Worm (Caenorhabditis elegans): ENCODE results near the gene odr-2.

Gene odr-2

ce11 chrV:7093720-7094401 lies 9.5 kb upstream of the odr-2 start, which contains the start of gene nhr-135 (continued):
- TF ChIP-seq zfh-2 (GFP tag; conservative IDR thresholded peaks at IDR 0.05) (no peak), ztf-25 (GFP tag; IDR thresholded peaks at IDR 0.05) (no peak), aptf-2 (GFP tag; conservative IDR thresholded peaks at IDR 0.05) (no peak), ceh-79 (tag; optimal IDR thresholded peaks at IDR 0.05) (no peak), C17E4.6 (GFP tag; IDR thresholded peaks at IDR 0.05) (no peak), athp-1 (tag; optimal IDR thresholded peaks at IDR 0.05) (no peak), hrde-1 (tag; optimal IDR thresholded peaks at IDR 0.05; ENCODE audit: borderline replicate concordance) (no peak), T07F8.4 (tag; optimal IDR thresholded peaks at IDR 0.05) (no peak), Y67H2A.10 (GFP tag; conservative IDR thresholded peaks at IDR 0.05) (no peak), F22D6.2 (tag; optimal IDR thresholded peaks at IDR 0.05) (peak; percentile 48), aptf-3 (GFP tag; IDR thresholded peaks at IDR 0.05) (no peak), tbp1 (GFP tag; optimal IDR thresholded peaks at IDR 0.05) (peak; percentile 39), F57A8.1 (GFP tag; optimal IDR thresholded peaks at IDR 0.05) (no peak), lin-26 (GFP tag; IDR thresholded peaks at IDR 0.05) (0 out of 2 replicates have a peak, but pooled peaks have one; percentile 50), lin-40 (tag; optimal IDR thresholded peaks at IDR 0.05) (peak; percentile 73), cebp-2 (GFP tag; IDR thresholded peaks at IDR 0.05) (no peak), lsy-27 (tag; optimal IDR thresholded peaks at IDR 0.05; ENCODE audit: borderline replicate concordance, insufficient read depth) (no peak), nhr-179 (tag; optimal IDR thresholded peaks at IDR 0.05) (no peak), Y53G8AR.9 (GFP tag; conservative IDR thresholded peaks at IDR 0.05) (peak; percentile 34; the same call in 1 of the 2 replicates), hmg-20 (GFP tag; IDR thresholded peaks at IDR 0.05) (no peak), somi-1 (GFP tag; optimal IDR thresholded peaks at IDR 0.05) (peak; percentile 37), atf-7 (tag; optimal IDR thresholded peaks at IDR 0.05) (peak; percentile 45), bed-2 (GFP tag; IDR thresholded peaks at IDR 0.05) (no peak), efl-1 (GFP tag; optimal IDR thresholded peaks at IDR 0.05) (no peak), dpff-1 (tag; optimal IDR thresholded peaks at IDR 0.05) (no peak), ztf-3 (GFP tag; optimal IDR thresholded peaks at IDR 0.05) (no peak), rcor-1 (GFP tag; IDR thresholded peaks at IDR 0.05) (no peak), let-607 (tag; optimal IDR thresholded peaks at IDR 0.05) (peak; percentile 18 to 32), lag-1 (GFP tag; IDR thresholded peaks at IDR 0.05) (no peak), D2030.7 (GFP tag; IDR thresholded peaks at IDR 0.05) (no peak)

DNA sequence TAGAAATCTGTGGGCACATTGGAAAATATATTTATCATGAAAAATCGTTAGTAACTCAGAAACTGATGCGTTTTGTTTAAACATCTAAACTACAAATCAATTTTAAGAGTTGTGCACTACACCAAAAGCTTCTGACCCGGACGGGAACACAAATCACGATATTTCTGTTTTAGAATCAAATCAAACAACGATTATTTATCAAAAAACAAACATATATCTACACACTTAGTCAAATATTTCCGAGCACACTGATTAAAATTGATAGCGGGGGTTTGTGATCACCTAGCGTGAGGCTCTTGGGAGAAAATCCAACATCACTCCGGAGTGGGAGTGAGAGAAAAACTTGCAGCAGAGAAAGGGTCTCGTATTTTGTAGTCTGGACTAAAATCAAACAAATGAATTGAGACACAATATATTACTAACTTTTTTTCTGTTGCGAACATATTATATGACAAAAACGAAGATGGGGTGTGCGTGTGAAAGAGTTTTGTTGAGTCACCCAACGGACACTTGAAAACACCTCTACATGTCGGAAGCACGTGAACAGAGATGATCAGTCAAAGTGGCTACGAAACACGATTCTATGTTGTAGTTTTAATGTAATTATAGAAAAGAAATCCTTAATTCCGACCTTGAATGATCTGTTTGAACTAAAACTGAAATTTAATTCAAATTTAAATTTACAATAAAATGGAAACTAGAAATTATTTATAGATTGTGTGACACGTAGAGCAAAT lies 7.9 kb upstream of the odr-2 start:
- peak; percentile 40 for TF ChIP-seq nhr-80 (tag; optimal IDR thresholded peaks at IDR 0.05)
- TF ChIP-seq snpc-1.3 (tag; optimal IDR thresholded peaks at IDR 0.05; ENCODE audit: insufficient read depth): no peak

- TF ChIP-seq ceh-40 (GFP tag; IDR thresholded peaks at IDR 0.05) (no peak), rec-8 (tag; optimal IDR thresholded peaks at IDR 0.05) (no peak), lin-35 (GFP tag; optimal IDR thresholded peaks at IDR 0.05) (no peak), lir-1 (GFP tag; conservative IDR thresholded peaks at IDR 0.05) (no peak), madf-6 (GFP tag; IDR thresholded peaks at IDR 0.05) (no peak)
Observed at ce11 chrV:7096129-7096730, 7.1 kb upstream of the odr-2 start.
